Fruit fly (Drosophila melanogaster) whole organism, prepupa: Measurements from ENCODE around the gene Tdh.

Experiments
- CG11762 ChIP-seq: fragments of 200-800 bp; sonication (Bioruptor generic); optimal IDR thresholded peaks from 3 replicates; lab custom pipeline; 2016; ENCODE audit warnings: missing biosample characterization, missing genetic modification characterization; ENCODE audit not compliant: insufficient read depth
- CG11902 ChIP-seq: fragments of 200-800 bp; sonication (Bioruptor generic); optimal IDR thresholded peaks from 3 replicates; lab custom pipeline; 2016; ENCODE audit warnings: missing biosample characterization, missing genetic modification characterization
- CG34406 ChIP-seq: fragments of 200-800 bp; sonication (Bioruptor generic); optimal IDR thresholded peaks from 3 replicates; lab custom pipeline; 2016; ENCODE audit warnings: missing biosample characterization, missing genetic modification characterization
- CG4318 ChIP-seq: fragments of 200-800 bp; sonication (Bioruptor generic); optimal IDR thresholded peaks from 3 replicates; lab custom pipeline; 2017; ENCODE audit warnings: missing biosample characterization, mild to moderate bottlenecking, missing genetic modification characterization
- CG6792 ChIP-seq: fragments of 200-800 bp; sonication (Bioruptor generic); optimal IDR thresholded peaks from 3 replicates; lab custom pipeline; 2016; ENCODE audit warnings: missing biosample characterization, missing genetic modification characterization
- CG8632 ChIP-seq: fragments of 200-800 bp; sonication (Bioruptor generic); optimal IDR thresholded peaks from 3 replicates; lab custom pipeline; 2016; ENCODE audit warnings: missing biosample characterization, missing genetic modification characterization
- CG9139 ChIP-seq: fragments of 200-800 bp; sonication (Bioruptor generic); optimal IDR thresholded peaks from 3 replicates; lab custom pipeline; 2017; ENCODE audit warnings: missing biosample characterization, mild to moderate bottlenecking, missing genetic modification characterization
- cyc ChIP-seq: fragments of 200-800 bp; sonication (Bioruptor generic); optimal IDR thresholded peaks from 3 replicates; lab custom pipeline; 2016; ENCODE audit warnings: missing biosample characterization, missing genetic modification characterization
- dac ChIP-seq: fragments of 200-800 bp; sonication (Bioruptor generic); optimal IDR thresholded peaks from 2 replicates; lab custom pipeline; 2017; ENCODE audit warnings: missing biosample characterization, mild to moderate bottlenecking, missing genetic modification characterization
- eg ChIP-seq: fragments of 200-800 bp; sonication (Bioruptor generic); IDR thresholded peaks from 3 replicates; pipeline ENCODE4 v1.3.6; 2022; ENCODE audit warnings: missing biosample characterization, missing genetic modification characterization
- fd59A ChIP-seq: fragments of 200-800 bp; sonication (Bioruptor generic); optimal IDR thresholded peaks from 2 replicates; lab custom pipeline; 2017; ENCODE audit warnings: missing biosample characterization, mild to moderate bottlenecking, missing genetic modification characterization, missing genetic modification reagents
- fd85E ChIP-seq: fragments of 200-800 bp; sonication (Bioruptor generic); optimal IDR thresholded peaks from 3 replicates; lab custom pipeline; 2016; ENCODE audit warnings: missing biosample characterization, missing genetic modification characterization

DNA sequence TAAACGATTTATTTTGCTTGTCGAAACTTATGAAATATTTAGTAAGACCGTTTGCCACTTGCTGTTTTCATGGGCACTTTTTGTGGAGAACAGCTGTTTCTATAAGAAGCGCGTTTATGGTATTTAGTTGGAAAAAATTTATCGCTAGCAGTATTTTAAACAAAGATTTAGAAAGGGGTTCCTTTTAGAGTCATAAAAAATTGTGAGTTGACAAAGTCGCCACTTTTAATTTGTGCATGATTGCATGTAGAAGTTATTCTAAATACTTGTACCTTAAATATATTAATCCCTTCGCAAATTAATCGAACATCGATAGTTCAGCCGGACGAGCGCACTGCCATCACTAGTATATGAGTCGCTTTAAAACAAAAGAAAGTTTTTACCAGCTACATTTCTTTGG is 34.4 kb upstream of the Tdh start, which contains the start of the genes Las and Psn:
- TF ChIP-seq CG6792 (GFP tag; lab: Kevin White, UChicago) (no peak), CG8632 (GFP tag; lab: Kevin White, UChicago) (no peak), cyc (GFP tag; lab: Kevin White, UChicago) (no peak), fd85E (no peak), dac (no peak), CG9139 (GFP tag; lab: Kevin White, UChicago) (no peak), CG34406 (GFP tag; lab: Kevin White, UChicago) (no peak), CG11762 (no peak), CG4318 (GFP tag; lab: Kevin White, UChicago) (no peak), fd59A (GFP tag; lab: Kevin White, UChicago) (no peak), CG11902 (no peak), eg (no peak)
